3 worm cellular contexts compared by ENCODE assay signal in genomic region chrX:2590023-2590422, ce11.
TF ChIP-seq lines count a peak whose summit lies in the region.

No protein-coding gene starts in this region.

TF ChIP-seq in whole organism, L2 larva, 48 proteins besides CTCF, POLR2A, EP300 and RAD21:
- TF ChIP-seq gmeb-1 (tag; optimal IDR thresholded peaks at IDR 0.05; lab: Kevin White, UChicago) (no peak), crh-2 (tag; optimal IDR thresholded peaks at IDR 0.05; lab: Kevin White, UChicago) (peak; percentile 5)

TF ChIP-seq in whole organism, L3 larva, 47 proteins besides CTCF, POLR2A, EP300 and RAD21:
- TF ChIP-seq elt-2 (tag; optimal IDR thresholded peaks at IDR 0.05; lab: Kevin White, UChicago) = peak; percentile 18
- no peak for TF ChIP-seq nhr-67 (tag; optimal IDR thresholded peaks at IDR 0.05; lab: Kevin White, UChicago)
- no peak for TF ChIP-seq mdl-1 (tag; optimal IDR thresholded peaks at IDR 0.05; lab: Kevin White, UChicago)

TF ChIP-seq in whole organism, L4 larva, 104 proteins besides CTCF, POLR2A, EP300 and RAD21:
- TF ChIP-seq daf-16 (GFP tag; optimal IDR thresholded peaks at IDR 0.05; lab: Kevin White, UChicago) = no peak
- TF ChIP-seq daf-16 (tag; optimal IDR thresholded peaks at IDR 0.05; lab: Kevin White, UChicago) = peak; percentile 96
- TF ChIP-seq arid-1 (GFP tag; conservative IDR thresholded peaks at IDR 0.05; lab: Robert Waterston, UW) = no peak
- TF ChIP-seq dve-1 (tag; optimal IDR thresholded peaks at IDR 0.05; lab: Kevin White, UChicago; ENCODE audit: insufficient read depth) = peak; percentile 48
- TF ChIP-seq aly-2 (tag; optimal IDR thresholded peaks at IDR 0.05; lab: Kevin White, UChicago) = no peak
- no peak for TF ChIP-seq tra-1 (GFP tag; IDR thresholded peaks at IDR 0.05; lab: Robert Waterston, UW)
- TF ChIP-seq egl-27 (tag; optimal IDR thresholded peaks at IDR 0.05; lab: Kevin White, UChicago) = no peak
- TF ChIP-seq gei-8 (GFP tag; optimal IDR thresholded peaks at IDR 0.05; lab: Kevin White, UChicago) = no peak
- TF ChIP-seq unc-62 (GFP tag; optimal IDR thresholded peaks at IDR 0.05 in 1 of 2; lab: Kevin White, UChicago) = peak in 1 of 2 experiments; percentile 97
- no peak for TF ChIP-seq unc-62 (tag; optimal IDR thresholded peaks at IDR 0.05; lab: Kevin White, UChicago)
- TF ChIP-seq nhr-28 (tag; optimal IDR thresholded peaks at IDR 0.05; lab: Kevin White, UChicago) = peak; percentile 85
- TF ChIP-seq ZK337.2 (GFP tag; IDR thresholded peaks at IDR 0.05; lab: Robert Waterston, UW) = no peak
- no peak for TF ChIP-seq hif-1 (tag; optimal IDR thresholded peaks at IDR 0.05; lab: Kevin White, UChicago)
- 0 out of 2 replicates have a peak, but pooled peaks have one; percentile 7 for TF ChIP-seq dmd-6 (GFP tag; IDR thresholded peaks at IDR 0.05; lab: Robert Waterston, UW)
- no peak for TF ChIP-seq ces-1 (GFP tag; optimal IDR thresholded peaks at IDR 0.05; lab: Kevin White, UChicago)
- no peak for TF ChIP-seq tag-97 (GFP tag; IDR thresholded peaks at IDR 0.05; lab: Robert Waterston, UW)
- TF ChIP-seq lin-38 (GFP tag; IDR thresholded peaks at IDR 0.05; lab: Robert Waterston, UW) = no peak
- no peak for TF ChIP-seq nhr-77 (tag; optimal IDR thresholded peaks at IDR 0.05; lab: Kevin White, UChicago)
- TF ChIP-seq nhr-237 (tag; optimal IDR thresholded peaks at IDR 0.05; lab: Kevin White, UChicago) = no peak
- no peak for TF ChIP-seq mxl-3 (GFP tag; optimal IDR thresholded peaks at IDR 0.05; lab: Kevin White, UChicago)
- no peak for TF ChIP-seq Y75B8A.6 (GFP tag; IDR thresholded peaks at IDR 0.05; lab: Robert Waterston, UW)
- no peak for TF ChIP-seq sdz-12 (GFP tag; optimal IDR thresholded peaks at IDR 0.05; lab: Kevin White, UChicago)
- TF ChIP-seq nhr-76 (tag; optimal IDR thresholded peaks at IDR 0.05; lab: Kevin White, UChicago) = no peak
- no peak for TF ChIP-seq lsy-2 (tag; optimal IDR thresholded peaks at IDR 0.05; lab: Kevin White, UChicago)
- TF ChIP-seq Y5F2A.4 (GFP tag; optimal IDR thresholded peaks at IDR 0.05; lab: Kevin White, UChicago) = no peak
